Fruit fly (Drosophila melanogaster) whole organism, embryonic: Measurements from ENCODE around the gene morgue.

ENCODE experiments used
- Bgb ChIP-seq: fragments of 200-800 bp; sonication (Bioruptor generic); IDR thresholded peaks from 2 replicates; pipeline ENCODE4 v1.3.6; 2022; ENCODE audit warnings: missing biosample characterization, missing genetic modification characterization; ENCODE audit not compliant: partially characterized antibody
- CG10209 ChIP-seq: fragments of 200-800 bp; sonication (Bioruptor generic); optimal IDR thresholded peaks from 3 replicates; lab custom pipeline; 2017; ENCODE audit warnings: missing biosample characterization, mild to moderate bottlenecking, missing genetic modification characterization, missing genetic modification reagents
- CG10979 ChIP-seq: fragments of 200-800 bp; sonication (Bioruptor generic); optimal IDR thresholded peaks from 2 replicates; lab custom pipeline; 2018; ENCODE audit warnings: missing biosample characterization, mild to moderate bottlenecking, missing genetic modification characterization, moderate library complexity
- CG1233 ChIP-seq: fragments of 200-800 bp; sonication (Bioruptor generic); optimal IDR thresholded peaks from 4 replicates; lab custom pipeline; 2018; ENCODE audit warnings: missing biosample characterization, mild to moderate bottlenecking, missing genetic modification characterization
- CG13287 ChIP-seq: fragments of 200-800 bp; sonication (Bioruptor generic); IDR thresholded peaks from 2 replicates; pipeline ENCODE4 v1.3.6; 2022; ENCODE audit warnings: missing biosample characterization, missing genetic modification characterization; ENCODE audit not compliant: partially characterized antibody
- CG13775 ChIP-seq: fragments of 200-800 bp; sonication (Bioruptor generic); optimal IDR thresholded peaks from 3 replicates; lab custom pipeline; 2017; ENCODE audit warnings: missing biosample characterization, mild to moderate bottlenecking, missing genetic modification characterization
- CG15514 ChIP-seq: fragments of 200-800 bp; sonication (Bioruptor generic); optimal IDR thresholded peaks from 3 replicates; lab custom pipeline; 2017; ENCODE audit warnings: missing biosample characterization, missing genetic modification characterization, mild to moderate bottlenecking, moderate library complexity, missing genetic modification reagents
- CG1647 ChIP-seq: fragments of 200-800 bp; sonication (Bioruptor generic); optimal IDR thresholded peaks from 3 replicates; lab custom pipeline; 2016; ENCODE audit warnings: missing biosample characterization, missing genetic modification characterization
- CG17186 ChIP-seq: fragments of 200-800 bp; sonication (Bioruptor generic); optimal IDR thresholded peaks from 3 replicates; lab custom pipeline; 2017; ENCODE audit warnings: missing biosample characterization, missing genetic modification reagents, missing genetic modification characterization
- CG18764 ChIP-seq: fragments of 200-800 bp; sonication (Bioruptor generic); optimal IDR thresholded peaks from 3 replicates; lab custom pipeline; 2016; ENCODE audit warnings: missing biosample characterization, missing genetic modification characterization
- CG2116 ChIP-seq: fragments of 200-800 bp; sonication (Bioruptor generic); optimal IDR thresholded peaks from 3 replicates; lab custom pipeline; 2018; ENCODE audit warnings: missing biosample characterization, mild to moderate bottlenecking, missing genetic modification characterization
- CG30403 ChIP-seq: fragments of 200-800 bp; sonication (Bioruptor generic); optimal IDR thresholded peaks from 3 replicates; lab custom pipeline; 2016; ENCODE audit warnings: missing biosample characterization, missing genetic modification characterization
- CG33213 ChIP-seq: fragments of 200-800 bp; sonication (Bioruptor generic); optimal IDR thresholded peaks from 3 replicates; lab custom pipeline; 2016; ENCODE audit warnings: missing biosample characterization, missing genetic modification characterization
- CG3838 ChIP-seq: fragments of 200-800 bp; sonication (Bioruptor generic); optimal IDR thresholded peaks from 3 replicates; lab custom pipeline; 2016; ENCODE audit warnings: missing biosample characterization, missing genetic modification characterization
- CG4617 ChIP-seq: fragments of 200-800 bp; sonication (Bioruptor generic); optimal IDR thresholded peaks from 3 replicates; lab custom pipeline; 2016; ENCODE audit warnings: missing biosample characterization, missing genetic modification characterization, borderline replicate concordance
- CG7745 ChIP-seq: fragments of 200-800 bp; sonication (Bioruptor generic); optimal IDR thresholded peaks from 2 replicates; lab custom pipeline; 2018; ENCODE audit warnings: missing biosample characterization, mild to moderate bottlenecking, missing genetic modification characterization, moderate library complexity
- CG8290 ChIP-seq, 3 experiments: fragments of 200-800 bp; sonication (Bioruptor generic); optimal IDR thresholded peaks; 2 replicates each; lab custom pipeline; 2016 to 2019; ENCODE audit warnings: missing biosample characterization in 3 of 3, missing genetic modification characterization in 3 of 3, mild to moderate bottlenecking in 2 of 3, moderate library complexity in 1 of 3
- CG9609 ChIP-seq: fragments of 200-800 bp; sonication (Bioruptor generic); optimal IDR thresholded peaks from 3 replicates; lab custom pipeline; 2016; ENCODE audit warnings: missing biosample characterization, missing genetic modification characterization
- CHES-1-like ChIP-seq: fragments of 200-800 bp; sonication (Bioruptor generic); optimal IDR thresholded peaks from 2 replicates; lab custom pipeline; 2016; ENCODE audit warnings: missing biosample characterization, missing genetic modification characterization
- D19A ChIP-seq: fragments of 200-800 bp; optimal IDR thresholded peaks from 3 replicates; lab custom pipeline; 2019; ENCODE audit warnings: missing biosample characterization, mild to moderate bottlenecking, missing genetic modification characterization, moderate library complexity
- Dad ChIP-seq: fragments of 200-800 bp; sonication (Bioruptor generic); optimal IDR thresholded peaks from 3 replicates; lab custom pipeline; 2016; ENCODE audit warnings: missing biosample characterization, missing genetic modification characterization
- Dip3 ChIP-seq: fragments of 200-800 bp; sonication (Bioruptor generic); optimal IDR thresholded peaks from 3 replicates; lab custom pipeline; 2016; ENCODE audit warnings: missing biosample characterization, missing genetic modification characterization
- Eip74EF ChIP-seq, 2 experiments: fragments of 200-800 bp in 1 of 2; fragments of >200 bp in 1 of 2; sonication (Bioruptor generic) in 1 of 2; optimal IDR thresholded peaks; 2 replicates each; lab custom pipeline; 2017 to 2019; ENCODE audit warnings: missing biosample characterization in 2 of 2, missing genetic modification characterization in 2 of 2, mild to moderate bottlenecking in 1 of 2, moderate library complexity in 1 of 2
- HmgD ChIP-seq: fragments of 200-800 bp; sonication (Bioruptor generic); optimal IDR thresholded peaks from 3 replicates; lab custom pipeline; 2016; ENCODE audit warnings: missing biosample characterization, missing genetic modification characterization
- Hr3 ChIP-seq: fragments of 200-800 bp; sonication (Bioruptor generic); optimal IDR thresholded peaks from 3 replicates; lab custom pipeline; 2016; ENCODE audit warnings: missing biosample characterization, missing genetic modification characterization
- Hr78 ChIP-seq, 2 experiments: fragments of 200-800 bp in 1 of 2; fragments of >200 bp in 1 of 2; sonication (Bioruptor generic) in 1 of 2; optimal IDR thresholded peaks; 2 replicates each; lab custom pipeline; 2017 to 2019; ENCODE audit warnings: missing biosample characterization in 2 of 2, missing genetic modification characterization in 2 of 2, mild to moderate bottlenecking in 1 of 2, moderate library complexity in 1 of 2
- Jarid2 ChIP-seq: fragments of 200-800 bp; sonication (Bioruptor generic); optimal IDR thresholded peaks from 3 replicates; lab custom pipeline; 2017; ENCODE audit warnings: mild to moderate bottlenecking, missing biosample characterization, missing genetic modification reagents, missing genetic modification characterization
- Lim3 ChIP-seq: fragments of 200-800 bp; sonication (Bioruptor generic); IDR thresholded peaks from 2 replicates; pipeline ENCODE4 v1.3.6; 2022; ENCODE audit warnings: missing biosample characterization, missing genetic modification characterization
- NK7.1 ChIP-seq: fragments of 200-800 bp; sonication (Bioruptor generic); optimal IDR thresholded peaks from 3 replicates; lab custom pipeline; 2016; ENCODE audit warnings: missing biosample characterization, missing genetic modification characterization
- Optix ChIP-seq: fragments of 200-800 bp; sonication (Bioruptor generic); IDR thresholded peaks from 3 replicates; pipeline ENCODE4 v1.3.6; 2022; ENCODE audit warnings: missing biosample characterization, missing genetic modification characterization
- Side ChIP-seq: fragments of 200-800 bp; sonication (Bioruptor generic); optimal IDR thresholded peaks from 2 replicates; lab custom pipeline; 2016; ENCODE audit warnings: missing biosample characterization, missing genetic modification characterization
- ara ChIP-seq: fragments of 200-800 bp; sonication (Bioruptor generic); IDR thresholded peaks from 2 replicates; pipeline ENCODE4 v1.3.6; 2022; ENCODE audit warnings: missing biosample characterization, missing genetic modification characterization
- ase ChIP-seq: fragments of 200-800 bp; sonication (Bioruptor generic); IDR thresholded peaks from 3 replicates; pipeline ENCODE4 v1.3.6; 2022; ENCODE audit warnings: missing biosample characterization, missing genetic modification characterization
- cg ChIP-seq: fragments of 200-800 bp; sonication (Bioruptor generic); optimal IDR thresholded peaks from 3 replicates; lab custom pipeline; 2019; ENCODE audit warnings: missing biosample characterization, mild to moderate bottlenecking, missing genetic modification characterization, moderate library complexity
- disco-r ChIP-seq: fragments of 200-800 bp; sonication (Bioruptor generic); optimal IDR thresholded peaks from 2 replicates; lab custom pipeline; 2016; ENCODE audit warnings: missing biosample characterization, missing genetic modification characterization
- fru ChIP-seq: fragments of >200 bp; optimal IDR thresholded peaks from 2 replicates; lab custom pipeline; 2017
- fu2 ChIP-seq: fragments of 200-800 bp; sonication (Bioruptor generic); optimal IDR thresholded peaks from 2 replicates; lab custom pipeline; 2016; ENCODE audit warnings: missing biosample characterization, missing genetic modification characterization
- gfzf ChIP-seq: fragments of 200-800 bp; sonication (Bioruptor generic); optimal IDR thresholded peaks from 2 replicates; lab custom pipeline; 2016; ENCODE audit warnings: missing biosample characterization, mild to moderate bottlenecking, missing genetic modification characterization, moderate library complexity
- hbn ChIP-seq: fragments of 200-800 bp; sonication (Bioruptor generic); IDR thresholded peaks from 2 replicates; pipeline ENCODE4 v1.3.6; 2022; ENCODE audit warnings: missing biosample characterization, missing genetic modification characterization; ENCODE audit not compliant: partially characterized antibody
- jing ChIP-seq: fragments of 200-800 bp; sonication (Bioruptor generic); optimal IDR thresholded peaks from 2 replicates; lab custom pipeline; 2018; ENCODE audit warnings: missing biosample characterization, mild to moderate bottlenecking, missing genetic modification characterization
- nau ChIP-seq: fragments of 200-800 bp; sonication (Bioruptor generic); optimal IDR thresholded peaks from 3 replicates; lab custom pipeline; 2017; ENCODE audit warnings: missing biosample characterization, mild to moderate bottlenecking, missing genetic modification characterization, missing genetic modification reagents
- onecut ChIP-seq: fragments of 200-800 bp; sonication (Bioruptor generic); IDR thresholded peaks from 2 replicates; pipeline ENCODE4 v1.3.6; 2022; ENCODE audit warnings: missing biosample characterization, missing genetic modification characterization
- pum ChIP-seq: fragments of 200-800 bp; sonication (Bioruptor generic); optimal IDR thresholded peaks from 2 replicates; lab custom pipeline; 2016; ENCODE audit warnings: missing biosample characterization, missing genetic modification characterization
- sens ChIP-seq: fragments of 200-800 bp; sonication (Bioruptor generic); peaks from one replicate; lab custom pipeline; 2016; ENCODE audit warnings: missing biosample characterization, missing genetic modification characterization
- sens-2 ChIP-seq: fragments of 200-800 bp; sonication (Bioruptor generic); IDR thresholded peaks from 2 replicates; pipeline ENCODE4 v1.3.6; 2022; ENCODE audit warnings: missing biosample characterization, missing genetic modification characterization
- slou ChIP-seq: fragments of 200-800 bp; sonication (Bioruptor generic); optimal IDR thresholded peaks from 3 replicates; lab custom pipeline; 2016; ENCODE audit warnings: missing biosample characterization, missing genetic modification characterization
- trem ChIP-seq: fragments of 200-800 bp; optimal IDR thresholded peaks from 3 replicates; lab custom pipeline; 2019; ENCODE audit warnings: missing biosample characterization, mild to moderate bottlenecking, missing genetic modification characterization, moderate library complexity
- unc-4 ChIP-seq: fragments of 200-800 bp; sonication (Bioruptor generic); IDR thresholded peaks from 2 replicates; pipeline ENCODE4 v1.3.6; 2022; ENCODE audit warnings: missing biosample characterization, missing genetic modification characterization; ENCODE audit not compliant: partially characterized antibody
- vnd ChIP-seq: fragments of 200-800 bp; sonication (Bioruptor generic); IDR thresholded peaks from 3 replicates; pipeline ENCODE4 v1.3.6; 2022; ENCODE audit warnings: missing biosample characterization, missing genetic modification characterization; ENCODE audit not compliant: partially characterized antibody
- wor ChIP-seq: fragments of 200-800 bp; sonication (Bioruptor generic); IDR thresholded peaks from 2 replicates; pipeline ENCODE4 v1.3.6; 2022; ENCODE audit warnings: missing biosample characterization, missing genetic modification characterization

Gene morgue

DNA sequence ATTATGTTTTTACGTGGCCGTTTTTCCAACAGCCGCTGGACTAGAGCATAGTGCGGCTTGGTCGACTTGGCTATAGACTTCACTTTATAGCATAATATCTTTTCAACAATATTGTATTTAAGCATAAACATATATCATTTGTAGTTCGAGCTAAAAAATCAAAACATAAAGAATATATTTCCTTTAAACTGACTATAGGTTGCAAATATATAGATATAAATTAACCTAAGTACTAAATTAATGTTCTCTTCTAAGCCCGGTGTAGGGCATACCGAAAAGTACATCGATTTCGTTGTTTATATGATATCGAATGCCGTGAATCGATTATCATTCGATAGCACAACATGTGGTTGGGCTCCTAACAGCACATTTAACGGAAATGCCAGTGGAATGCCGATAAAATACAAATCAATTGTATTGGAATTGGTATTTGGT is 4.1 kb upstream of the morgue start, which contains the start of gene MFS18 (continued):
- peak; percentile 99 for TF ChIP-seq CG18764
- peak; percentile 99 for TF ChIP-seq ara (GFP tag; lab: Robert Waterston, UW)
- TF ChIP-seq CG15514 (GFP tag; lab: Kevin White, UChicago), result peak; percentile 94
- peak; percentile 98 for TF ChIP-seq CG30403
- TF ChIP-seq HmgD (GFP tag; lab: Kevin White, UChicago), result peak; percentile 6
- peak; percentile 80 for TF ChIP-seq fu2 (GFP tag; lab: Kevin White, UChicago)
- peak; percentile 98 for TF ChIP-seq Hr3 (GFP tag; lab: Kevin White, UChicago)
- TF ChIP-seq CG13287 (GFP tag; lab: Robert Waterston, UW), result peak; percentile 67
- no peak for TF ChIP-seq fru
- TF ChIP-seq Side (GFP tag; lab: Kevin White, UChicago), result peak; percentile 77
- no peak for TF ChIP-seq nau
- TF ChIP-seq ase, result peak; percentile 99
- no peak for TF ChIP-seq Hr78 (GFP tag; optimal IDR thresholded peaks at IDR 0.05; lab: Kevin White, UChicago)
- TF ChIP-seq CG1647, result peak; percentile 87
- TF ChIP-seq CHES-1-like (GFP tag; lab: Kevin White, UChicago), result peak; percentile 73
- peak; percentile 92 for TF ChIP-seq NK7.1 (GFP tag; lab: Kevin White, UChicago)
- TF ChIP-seq disco-r (GFP tag; lab: Kevin White, UChicago), result peak; percentile 65
- peak; percentile 93 for TF ChIP-seq Lim3
- peak; percentile 97 for TF ChIP-seq Optix (GFP tag; lab: Robert Waterston, UW)
- no peak for TF ChIP-seq cg
- peak; percentile 89 for TF ChIP-seq onecut (GFP tag; lab: Robert Waterston, UW)
- peak; percentile 99 for TF ChIP-seq CG1233 (GFP tag; lab: Kevin White, UChicago)
- TF ChIP-seq CG10979 (tag; lab: Kevin White, UChicago), result peak; percentile 99
- TF ChIP-seq Dip3, result peak; percentile 82
- TF ChIP-seq CG3838 (GFP tag; lab: Kevin White, UChicago), result peak; percentile 92
- peak; percentile 43 for TF ChIP-seq CG7745 (tag; lab: Kevin White, UChicago)
- peak; percentile 91 for TF ChIP-seq Jarid2 (GFP tag; lab: Kevin White, UChicago)
- TF ChIP-seq sens-2 (GFP tag; lab: Robert Waterston, UW), result peak; percentile 97
- TF ChIP-seq CG10209 (GFP tag; lab: Kevin White, UChicago), result peak; percentile 97
- peak; percentile 97 for TF ChIP-seq CG4617
- TF ChIP-seq CG33213 (GFP tag; lab: Kevin White, UChicago), result peak; percentile 68
- peak; percentile 97 for TF ChIP-seq CG8290 (GFP tag; optimal IDR thresholded peaks at IDR 0.05; lab: Kevin White, UChicago)
- peak; percentile 20 to 78 for TF ChIP-seq CG8290 (tag; optimal IDR thresholded peaks at IDR 0.05; lab: Kevin White, UChicago)
- TF ChIP-seq CG2116, result peak; percentile 93
- TF ChIP-seq slou (GFP tag; lab: Kevin White, UChicago), result peak; percentile 98
- TF ChIP-seq Dad (GFP tag; lab: Kevin White, UChicago), result peak; percentile 88
- TF ChIP-seq jing (GFP tag; lab: Kevin White, UChicago), result peak; percentile 99
- TF ChIP-seq hbn (GFP tag; lab: Robert Waterston, UW), result peak; percentile 46
- peak; percentile 80 for TF ChIP-seq pum (GFP tag; lab: Kevin White, UChicago)
- TF ChIP-seq, all 482 proteins: peak for 445

dm6 chr2L:4442010-4442587 is 2.4 kb downstream of the morgue start, which contains the start of the genes Sfp24F and CG15432:
Gene Sfp24F, minus strand, starts transcription at chr2L:4442060.
Gene CG15432, plus strand, starts transcription at chr2L:4442320.
- TF ChIP-seq sens (no peak), CG13775 (no peak), CG9609 (GFP tag; lab: Kevin White, UChicago) (no peak), hbn (GFP tag; lab: Robert Waterston, UW) (peak; percentile 46), Eip74EF (GFP tag; optimal IDR thresholded peaks at IDR 0.05; lab: Kevin White, UChicago) (no peak), Bgb (peak; percentile 59), CG17186 (no peak), gfzf (GFP tag; lab: Kevin White, UChicago) (peak; percentile 32), trem (tag; lab: Kevin White, UChicago) (peak; percentile 43), D19A (no peak), vnd (0 out of 3 replicates have a peak, but pooled peaks have one; percentile 29), wor (GFP tag; lab: Robert Waterston, UW) (no peak), unc-4 (peak; percentile 55)
